Fruit fly (Drosophila melanogaster): ENCODE data around the gene CG31668.

Gene CG31668

dm6 chr2L:2181971-2182643, 23.9 kb downstream of the CG31668 start (continued):
- TF ChIP-seq pan (optimal IDR thresholded peaks at IDR 0.05) (peak in 1 of 2 experiments; percentile 83), pan (GFP tag; optimal IDR thresholded peaks at IDR 0.05 in 1 of 2, IDR thresholded peaks at IDR 0.05 in 1 of 2) (peak in 1 of 2 experiments; percentile 57), CG18619 (GFP tag; optimal IDR thresholded peaks at IDR 0.05) (no peak), CG15269 (tag; optimal IDR thresholded peaks at IDR 0.05) (no peak), twi (tag; optimal IDR thresholded peaks at IDR 0.05) (peak; percentile 95), Myb (GFP tag; optimal IDR thresholded peaks at IDR 0.05) (no peak), slp2 (GFP tag; optimal IDR thresholded peaks at IDR 0.05) (no peak), bab2 (GFP tag; optimal IDR thresholded peaks at IDR 0.05) (no peak), Dll (GFP tag; IDR thresholded peaks at IDR 0.05; ENCODE audit: partially characterized antibody) (no peak), CG11696 (GFP tag; IDR thresholded peaks at IDR 0.05) (no peak), prd (optimal IDR thresholded peaks at IDR 0.05) (no peak), prd (GFP tag; IDR thresholded peaks at IDR 0.05) (peak; percentile 39; the same call in 2 of the 3 replicates), CG33557 (GFP tag; optimal IDR thresholded peaks at IDR 0.05) (peak; percentile 1), esg (GFP tag; conservative IDR thresholded peaks at IDR 0.05) (no peak), Six4 (GFP tag; optimal IDR thresholded peaks at IDR 0.05) (peak; percentile 73), CG9797 (GFP tag; optimal IDR thresholded peaks at IDR 0.05) (no peak), CG1603 (tag; optimal IDR thresholded peaks at IDR 0.05) (peak; percentile 38), fru (optimal IDR thresholded peaks at IDR 0.05) (no peak), pros (GFP tag; optimal IDR thresholded peaks at IDR 0.05) (peak; percentile 91), CG31224 (GFP tag; IDR thresholded peaks at IDR 0.05) (peak; percentile 42; the same call in 1 of the 2 replicates), unc-4 (GFP tag; IDR thresholded peaks at IDR 0.05; ENCODE audit: partially characterized antibody) (no peak), Sin3A (optimal IDR thresholded peaks at IDR 0.05) (no peak), Camta (GFP tag; optimal IDR thresholded peaks at IDR 0.05) (no peak), bbx (GFP tag; IDR thresholded peaks at IDR 0.05; ENCODE audit: partially characterized antibody) (no peak), nom (GFP tag; optimal IDR thresholded peaks at IDR 0.05) (no peak), kah (GFP tag; optimal IDR thresholded peaks at IDR 0.05) (peak; percentile 81), psq (GFP tag; optimal IDR thresholded peaks at IDR 0.05) (no peak), Drgx (GFP tag; IDR thresholded peaks at IDR 0.05) (no peak), Fer3 (tag; optimal IDR thresholded peaks at IDR 0.05) (no peak), HHEX (GFP tag; optimal IDR thresholded peaks at IDR 0.05) (no peak), Hmr (GFP tag; optimal IDR thresholded peaks at IDR 0.05) (no peak), HLHmδ (GFP tag; optimal IDR thresholded peaks at IDR 0.05) (peak; percentile 30), lab (GFP tag; optimal IDR thresholded peaks at IDR 0.05) (no peak), Sox100B (GFP tag; optimal IDR thresholded peaks at IDR 0.05) (no peak), CG8765 (GFP tag; IDR thresholded peaks at IDR 0.05) (peak; percentile 16; the same call in 1 of the 2 replicates), inv (GFP tag; IDR thresholded peaks at IDR 0.05; ENCODE audit: partially characterized antibody) (peak; percentile 34; the same call in 1 of the 2 replicates), mld (GFP tag; IDR thresholded peaks at IDR 0.05; ENCODE audit: partially characterized antibody) (no peak), Kr (GFP tag; optimal IDR thresholded peaks at IDR 0.05) (peak; percentile 69), CG13296 (GFP tag; optimal IDR thresholded peaks at IDR 0.05) (no peak), CG33213 (GFP tag; optimal IDR thresholded peaks at IDR 0.05) (no peak), hth (optimal IDR thresholded peaks at IDR 0.05) (peak; percentile 22), CG31441 (GFP tag; IDR thresholded peaks at IDR 0.05) (no peak), Hr51 (GFP tag; optimal IDR thresholded peaks at IDR 0.05) (no peak), slou (GFP tag; optimal IDR thresholded peaks at IDR 0.05) (no peak), D19B (GFP tag; optimal IDR thresholded peaks at IDR 0.05) (peak; percentile 66), ato (GFP tag; IDR thresholded peaks at IDR 0.05; ENCODE audit: partially characterized antibody) (0 out of 2 replicates have a peak, but pooled peaks have one; percentile 15), CG7928 (GFP tag; optimal IDR thresholded peaks at IDR 0.05) (no peak), CG34224 (GFP tag; IDR thresholded peaks at IDR 0.05; ENCODE audit: partially characterized antibody) (no peak), yki (optimal IDR thresholded peaks at IDR 0.05) (no peak), hbn (GFP tag; IDR thresholded peaks at IDR 0.05; ENCODE audit: partially characterized antibody) (no peak)
